Fruit fly (Drosophila melanogaster): ENCODE data around the gene primo-1.

The primo-1 gene

DNA sequence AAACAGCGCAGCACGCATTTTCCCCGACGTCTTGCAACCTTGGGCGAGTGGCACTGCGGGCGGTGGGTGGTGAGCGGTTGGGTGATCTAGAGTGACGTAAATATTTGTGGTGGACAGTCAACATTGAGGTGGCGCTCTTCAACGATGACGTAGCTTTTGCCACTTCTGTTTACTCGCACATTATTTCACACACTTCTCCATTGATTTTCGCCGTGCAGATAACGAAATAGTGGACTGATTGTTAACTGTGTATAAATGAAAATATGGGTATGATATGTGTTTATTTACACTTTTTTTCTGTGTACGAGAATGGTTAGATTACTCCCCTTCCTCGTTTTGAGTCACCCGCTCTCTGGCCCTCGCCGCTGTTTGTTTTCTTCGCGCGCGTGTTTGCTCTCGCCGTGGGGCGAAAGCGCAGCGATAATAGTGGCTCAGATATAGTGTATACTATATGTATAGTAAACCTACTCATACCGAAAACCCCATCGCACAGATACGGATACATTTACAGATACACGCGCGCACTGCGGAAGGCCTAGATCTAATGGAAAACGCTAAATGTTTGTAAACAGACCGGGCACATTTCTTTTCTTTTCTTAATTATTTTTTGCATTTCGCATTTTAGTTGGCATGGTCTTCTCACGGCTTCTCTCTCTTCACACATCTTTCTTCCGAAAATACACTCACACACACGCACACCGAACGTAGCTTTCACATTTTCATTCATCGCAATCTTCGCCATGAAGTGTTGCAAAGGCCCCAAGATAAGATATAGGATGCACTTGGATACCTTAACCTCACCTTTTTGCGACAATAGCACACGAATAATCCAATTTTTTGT lies 25.0 kb downstream of the primo-1 start, which contains the start of gene omd (continued):
- TF ChIP-seq vri (GFP tag; optimal IDR thresholded peaks at IDR 0.05) (no peak), acj6 (GFP tag; optimal IDR thresholded peaks at IDR 0.05) (peak; percentile 16), CG6854 (GFP tag; optimal IDR thresholded peaks at IDR 0.05) (no peak), CG8119 (GFP tag; IDR thresholded peaks at IDR 0.05) (peak; percentile 43; the same call in 1 of the 3 replicates), CG4318 (GFP tag; optimal IDR thresholded peaks at IDR 0.05) (no peak), ss (GFP tag; optimal IDR thresholded peaks at IDR 0.05) (peak in 1 of 2 experiments; percentile 47)

DNA sequence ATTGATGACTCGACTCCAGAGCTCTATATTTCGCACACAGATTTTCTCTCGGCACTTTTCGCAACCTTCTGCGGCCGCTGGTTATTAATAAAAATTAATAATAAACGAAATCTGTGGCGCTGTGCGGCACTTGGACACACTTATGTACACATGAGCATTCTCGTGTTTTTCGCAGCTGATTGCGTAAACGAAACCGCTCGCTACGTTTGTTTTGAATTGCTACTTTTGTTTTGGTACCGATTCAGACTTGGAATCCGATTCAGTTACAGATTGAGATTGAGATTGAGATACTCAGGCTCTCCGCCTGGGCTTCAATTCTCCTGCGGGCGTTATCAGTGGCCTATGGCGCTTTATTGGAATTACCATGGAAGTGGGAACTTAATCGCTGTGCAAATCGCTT lies 25.7 kb downstream of the primo-1 start:
- TF ChIP-seq Hr38 (GFP tag; optimal IDR thresholded peaks at IDR 0.05) (no peak), net (GFP tag; optimal IDR thresholded peaks at IDR 0.05) (no peak), salr (GFP tag; optimal IDR thresholded peaks at IDR 0.05) (no peak), CG3032 (tag; optimal IDR thresholded peaks at IDR 0.05) (no peak), vri (GFP tag; optimal IDR thresholded peaks at IDR 0.05) (no peak), cyc (GFP tag; optimal IDR thresholded peaks at IDR 0.05) (no peak), CG3919 (GFP tag; optimal IDR thresholded peaks at IDR 0.05) (no peak), CG6276 (GFP tag; optimal IDR thresholded peaks at IDR 0.05) (no peak), esn (GFP tag; optimal IDR thresholded peaks at IDR 0.05) (no peak), CG1621 (tag; optimal IDR thresholded peaks at IDR 0.05) (no peak), topi (GFP tag; optimal IDR thresholded peaks at IDR 0.05) (no peak), dac (GFP tag; optimal IDR thresholded peaks at IDR 0.05) (no peak), lz (GFP tag; optimal IDR thresholded peaks at IDR 0.05) (no peak)

DNA sequence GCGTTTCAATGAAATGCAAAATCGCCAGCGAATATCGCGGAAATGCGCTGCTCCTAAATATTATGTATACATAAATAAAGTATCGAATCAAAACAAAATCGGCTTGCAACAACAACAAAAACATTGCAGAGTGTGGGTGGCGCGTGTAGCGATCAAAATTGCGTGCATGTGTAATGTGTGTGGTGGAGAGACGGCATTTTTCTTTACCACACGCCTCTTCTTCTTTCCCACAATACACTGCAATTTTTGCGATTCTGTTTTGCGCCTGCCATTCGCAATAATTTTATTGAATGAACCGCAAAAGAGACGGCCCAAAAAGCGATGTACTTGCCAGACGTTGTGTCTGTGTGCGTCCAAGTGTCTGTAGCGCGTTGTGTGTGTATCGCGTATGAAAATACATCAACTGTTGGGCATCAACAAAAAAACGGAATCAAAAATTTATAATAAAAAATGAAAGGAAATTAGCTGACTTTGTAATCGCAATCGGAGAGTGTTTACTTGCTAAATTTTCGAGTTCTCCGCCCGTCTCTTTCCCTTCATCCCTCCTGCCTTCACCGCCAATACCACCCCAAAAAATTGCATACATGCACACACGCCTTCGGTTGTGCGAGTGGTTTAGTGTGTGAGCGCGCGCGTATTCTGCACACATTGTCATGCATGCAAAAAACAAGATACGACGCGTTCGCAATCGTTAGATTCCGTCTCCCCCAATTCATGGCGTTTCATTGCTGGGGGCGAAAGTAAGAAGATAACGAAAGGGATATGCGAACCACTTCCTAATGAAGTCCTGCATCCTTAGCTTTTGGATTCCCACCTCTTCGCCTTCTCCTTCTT lies 26.8 kb downstream of the primo-1 start:
- TF ChIP-seq dac (GFP tag; optimal IDR thresholded peaks at IDR 0.05) (no peak), dsx (GFP tag; optimal IDR thresholded peaks at IDR 0.05; ENCODE audit: poor library complexity, severe bottlenecking) (peak; percentile 37), Eip78C (GFP tag) (peak; percentile 55), svp (GFP tag) (peak; percentile 74), Eip75B (GFP tag; optimal IDR thresholded peaks at IDR 0.05) (no peak), salr (GFP tag; optimal IDR thresholded peaks at IDR 0.05) (peak in 1 of 2 experiments; percentile 4), ss (GFP tag; optimal IDR thresholded peaks at IDR 0.05) (peak in 1 of 2 experiments; percentile 26), CG32006 (GFP tag; optimal IDR thresholded peaks at IDR 0.05) (peak; percentile 9), Hr39 (GFP tag; optimal IDR thresholded peaks at IDR 0.05) (no peak), Met (GFP tag; optimal IDR thresholded peaks at IDR 0.05) (peak; percentile 29), Lpt (GFP tag; optimal IDR thresholded peaks at IDR 0.05) (no peak), CG10631 (GFP tag; optimal IDR thresholded peaks at IDR 0.05) (peak; percentile 4), Hr38 (GFP tag; optimal IDR thresholded peaks at IDR 0.05) (no peak), vri (GFP tag; optimal IDR thresholded peaks at IDR 0.05) (peak; percentile 43), CG9139 (GFP tag; optimal IDR thresholded peaks at IDR 0.05) (no peak), Hr4 (GFP tag; optimal IDR thresholded peaks at IDR 0.05) (peak; percentile 10), CG16779 (tag; optimal IDR thresholded peaks at IDR 0.05) (peak; percentile 22), eg (GFP tag; IDR thresholded peaks at IDR 0.05) (no peak), CG11762 (GFP tag; optimal IDR thresholded peaks at IDR 0.05; ENCODE audit: insufficient read depth) (no peak)
